Fruit fly (Drosophila melanogaster): Measurements from ENCODE around the gene Dfd.

DNA sequence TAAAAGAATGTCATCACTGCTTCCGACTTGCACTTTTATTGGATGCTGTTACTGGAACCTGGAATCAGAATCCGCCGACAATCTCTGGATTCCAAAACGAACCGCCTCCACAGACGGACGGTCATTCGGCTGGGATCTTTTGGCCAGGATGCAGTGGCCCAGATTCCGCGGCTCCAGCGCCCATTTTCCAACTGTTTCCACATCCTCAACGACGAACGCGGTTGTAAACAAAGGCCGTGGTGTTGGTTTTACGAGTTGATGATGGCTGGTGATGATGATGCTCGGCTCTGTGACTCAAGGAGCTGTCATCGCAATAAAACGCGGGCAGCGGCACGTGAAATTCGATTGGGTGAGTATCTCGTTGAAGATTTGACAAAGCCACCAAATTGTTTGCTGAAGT is 24.7 kb upstream of the Dfd start:
- TF ChIP-seq CTCF (optimal IDR thresholded peaks at IDR 0.05): no peak
- no peak for TF ChIP-seq CG8478 (optimal IDR thresholded peaks at IDR 0.05)
